Worm (Caenorhabditis elegans) whole organism, L1 larva: ENCODE measurements around the gene dsc-1.
A peak's percentile ranks its signal among the peaks of the same experiment; 100 is the strongest.

Experiments
- C16A3.4 ChIP-seq: fragments of 150-350 bp; optimal IDR thresholded peaks from 2 replicates; lab custom pipeline; 2014; ENCODE audit warnings: missing biosample characterization, missing genetic modification characterization
- C34B4.2 ChIP-seq: sonication (generic microtip); optimal IDR thresholded peaks from 2 replicates; lab custom pipeline; 2017; ENCODE audit warnings: mild to moderate bottlenecking, missing genetic modification characterization, missing compliant biosample characterization
- Y116A8C.19 ChIP-seq: sonication (generic microtip); optimal IDR thresholded peaks from 2 replicates; lab custom pipeline; 2016; ENCODE audit warnings: missing compliant biosample characterization, missing genetic modification characterization, borderline replicate concordance
- aha-1 ChIP-seq: fragments of 150-350 bp; optimal IDR thresholded peaks from 2 replicates; lab custom pipeline; 2014; ENCODE audit warnings: missing biosample characterization, missing genetic modification characterization
- alr-1 ChIP-seq: fragments of 200-800 bp; sonication (Bioruptor generic); optimal IDR thresholded peaks from 2 replicates; lab custom pipeline; 2018; ENCODE audit warnings: borderline replicate concordance, mild to moderate bottlenecking, missing genetic modification characterization, missing compliant biosample characterization
- aly-2 ChIP-seq: fragments of 150-350 bp; optimal IDR thresholded peaks from 2 replicates; lab custom pipeline; 2014; ENCODE audit warnings: missing biosample characterization, missing genetic modification characterization
- ama-1 ChIP-seq: fragments of 150-350 bp; optimal IDR thresholded peaks from 2 replicates; lab custom pipeline; 2014
- ceh-8 ChIP-seq: fragments of 200-800 bp; sonication (Bioruptor generic); optimal IDR thresholded peaks from 2 replicates; lab custom pipeline; 2018; ENCODE audit warnings: mild to moderate bottlenecking, missing genetic modification characterization, moderate library complexity, missing compliant biosample characterization
- ceh-88 ChIP-seq: fragments of 200-800 bp; sonication (Bioruptor generic); IDR thresholded peaks from 2 replicates; pipeline ENCODE4 v1.3.6; 2022; ENCODE audit warnings: missing genetic modification characterization, missing compliant biosample characterization
- ceh-90 ChIP-seq: sonication (generic microtip); optimal IDR thresholded peaks from 2 replicates; lab custom pipeline; 2016; ENCODE audit warnings: missing genetic modification characterization, missing compliant biosample characterization
- dpl-1 ChIP-seq, 3 experiments: fragments of 150-350 bp in 2 of 3; sonication (generic microtip) in 1 of 3; optimal IDR thresholded peaks; 2 replicates each; lab custom pipeline; 2014 to 2017; ENCODE audit warnings: missing biosample characterization in 3 of 3, missing genetic modification characterization in 3 of 3, missing genetic modification reagents in 3 of 3
- efl-1 ChIP-seq, 4 experiments: fragments of 150-350 bp; optimal IDR thresholded peaks in 3 of 4; peaks in 1 of 4; 1 replicate in 1 of 4; 2 replicates in 3 of 4; lab custom pipeline; 2014; ENCODE audit warnings: missing biosample characterization in 2 of 4, missing genetic modification characterization in 2 of 4, missing genetic modification reagents in 2 of 4
- efl-3 ChIP-seq: fragments of 200-800 bp; sonication (Bioruptor generic); optimal IDR thresholded peaks from 2 replicates; lab custom pipeline; 2018; ENCODE audit warnings: mild to moderate bottlenecking, missing genetic modification characterization, missing compliant biosample characterization
- egl-13 ChIP-seq: sonication (generic microtip); optimal IDR thresholded peaks from 2 replicates; lab custom pipeline; 2016; ENCODE audit warnings: missing genotype, missing genetic modification reagents, missing genetic modification characterization, missing compliant biosample characterization
- egl-27 ChIP-seq, 2 experiments: fragments of 150-350 bp in 1 of 2; sonication (generic microtip); optimal IDR thresholded peaks; 3 replicates each; lab custom pipeline; 2017 to 2018; ENCODE audit warnings: missing biosample characterization in 2 of 2, missing genetic modification characterization in 2 of 2, missing genetic modification reagents in 2 of 2
- elt-3 ChIP-seq, 6 experiments: fragments of 150-350 bp in 1 of 6; sonication (generic microtip); optimal IDR thresholded peaks; 2 replicates each; lab custom pipeline; 2017 to 2018; ENCODE audit warnings: missing biosample characterization in 6 of 6, missing genetic modification characterization in 6 of 6, inconsistent platforms in 1 of 6
- fkh-10 ChIP-seq: sonication (generic microtip); optimal IDR thresholded peaks from 2 replicates; lab custom pipeline; 2017; ENCODE audit warnings: missing biosample characterization, missing genetic modification reagents, missing genetic modification characterization
- fos-1 ChIP-seq: fragments of 150-350 bp; optimal IDR thresholded peaks from 2 replicates; lab custom pipeline; 2014; ENCODE audit warnings: missing biosample characterization, missing genetic modification characterization
- grh-1 ChIP-seq: fragments of 200-800 bp; sonication (Bioruptor generic); IDR thresholded peaks from 2 replicates; pipeline ENCODE4 v1.3.6; 2022; ENCODE audit warnings: missing genetic modification reagents, missing genetic modification characterization, missing compliant biosample characterization
- hlh-17 ChIP-seq: fragments of 200-800 bp; sonication (Bioruptor generic); optimal IDR thresholded peaks from 2 replicates; lab custom pipeline; 2018; ENCODE audit warnings: missing genetic modification characterization, mild to moderate bottlenecking, missing compliant biosample characterization, moderate library complexity, borderline replicate concordance
- hpl-2 ChIP-seq: fragments of 150-350 bp; optimal IDR thresholded peaks from 2 replicates; lab custom pipeline; 2014; ENCODE audit warnings: missing biosample characterization, missing genetic modification reagents, missing genetic modification characterization
- lin-15B ChIP-seq: fragments of 150-350 bp; sonication (generic microtip); optimal IDR thresholded peaks from 3 replicates; lab custom pipeline; 2014; ENCODE audit warnings: missing biosample characterization, missing genetic modification characterization
- lsy-2 ChIP-seq, 2 experiments: fragments of 150-350 bp; optimal IDR thresholded peaks; 2 replicates each; lab custom pipeline; 2014; ENCODE audit warnings: missing biosample characterization in 2 of 2, missing genetic modification characterization in 2 of 2
- nhr-11 ChIP-seq: fragments of 150-350 bp; optimal IDR thresholded peaks from 2 replicates; lab custom pipeline; 2014; ENCODE audit warnings: missing biosample characterization, missing genetic modification characterization
- nhr-12 ChIP-seq: sonication (generic microtip); optimal IDR thresholded peaks from 2 replicates; lab custom pipeline; 2017; ENCODE audit warnings: missing biosample characterization, missing genetic modification characterization
- nhr-20 ChIP-seq: sonication (generic microtip); optimal IDR thresholded peaks from 2 replicates; lab custom pipeline; 2016; ENCODE audit warnings: mild to moderate bottlenecking, missing genetic modification characterization, missing compliant biosample characterization
- nhr-47 ChIP-seq: sonication (generic microtip); optimal IDR thresholded peaks from 2 replicates; lab custom pipeline; 2016; ENCODE audit warnings: mild to moderate bottlenecking, missing genetic modification characterization, moderate library complexity, missing compliant biosample characterization
- nhr-77 ChIP-seq: fragments of 150-350 bp; optimal IDR thresholded peaks from 2 replicates; lab custom pipeline; 2014; ENCODE audit warnings: missing biosample characterization, missing genetic modification characterization
- nhr-84 ChIP-seq: sonication (generic microtip); optimal IDR thresholded peaks from 2 replicates; lab custom pipeline; 2017; ENCODE audit warnings: missing biosample characterization, missing genetic modification characterization
- pax-3 ChIP-seq: fragments of 200-800 bp; sonication (Bioruptor generic); optimal IDR thresholded peaks from 2 replicates; lab custom pipeline; 2018; ENCODE audit warnings: mild to moderate bottlenecking, missing genetic modification characterization, moderate library complexity, missing compliant biosample characterization
- rnt-1 ChIP-seq: sonication (generic microtip); optimal IDR thresholded peaks from 2 replicates; lab custom pipeline; 2016; ENCODE audit warnings: mild to moderate bottlenecking, missing genetic modification characterization, moderate library complexity, missing compliant biosample characterization
- skn-1 ChIP-seq: fragments of 150-350 bp; optimal IDR thresholded peaks from 2 replicates; lab custom pipeline; 2014; ENCODE audit warnings: missing biosample characterization, missing genetic modification characterization
- snu-23 ChIP-seq: sonication (generic microtip); optimal IDR thresholded peaks from 2 replicates; lab custom pipeline; 2016; ENCODE audit warnings: missing genetic modification characterization, missing compliant biosample characterization
- sox-4 ChIP-seq: sonication (generic microtip); optimal IDR thresholded peaks from 2 replicates; lab custom pipeline; 2016; ENCODE audit warnings: missing genetic modification characterization, missing compliant biosample characterization
- sptf-1 ChIP-seq: fragments of 150-350 bp; optimal IDR thresholded peaks from 2 replicates; lab custom pipeline; 2014; ENCODE audit warnings: missing biosample characterization, missing genetic modification characterization
- sup-37 ChIP-seq: fragments of 200-800 bp; sonication (Bioruptor generic); optimal IDR thresholded peaks from 2 replicates; lab custom pipeline; 2018; ENCODE audit warnings: mild to moderate bottlenecking, missing genetic modification characterization, missing compliant biosample characterization
- swsn-7 ChIP-seq: sonication (generic microtip); optimal IDR thresholded peaks from 2 replicates; lab custom pipeline; 2016; ENCODE audit warnings: missing genetic modification characterization, missing compliant biosample characterization
- tbx-2 ChIP-seq: sonication (generic microtip); optimal IDR thresholded peaks from 2 replicates; lab custom pipeline; 2016; ENCODE audit warnings: missing genetic modification characterization, missing compliant biosample characterization
- tlp-1 ChIP-seq: fragments of 150-350 bp; optimal IDR thresholded peaks from 2 replicates; lab custom pipeline; 2014; ENCODE audit warnings: missing biosample characterization, missing genetic modification characterization
- unc-130 ChIP-seq: fragments of 150-350 bp; optimal IDR thresholded peaks from 2 replicates; lab custom pipeline; 2017; ENCODE audit warnings: missing biosample characterization, missing genetic modification characterization, inconsistent platforms
- unc-98 ChIP-seq: fragments of 200-800 bp; sonication (Bioruptor generic); IDR thresholded peaks from 2 replicates; pipeline ENCODE4 v1.3.6; 2022; ENCODE audit warnings: missing genetic modification characterization, missing compliant biosample characterization
- zag-1 ChIP-seq: fragments of 150-350 bp; optimal IDR thresholded peaks from 2 replicates; lab custom pipeline; 2014; ENCODE audit warnings: missing biosample characterization, missing genetic modification characterization
- zip-4 ChIP-seq: fragments of 200-800 bp; sonication (Bioruptor generic); optimal IDR thresholded peaks from 2 replicates; lab custom pipeline; 2018; ENCODE audit warnings: mild to moderate bottlenecking, missing genetic modification characterization, moderate library complexity, missing compliant biosample characterization

Gene dsc-1

ce11 chrX:15055914-15056313 is 21.3 kb upstream of the dsc-1 start, which contains the start of gene H03G16.7:
TSS of gene H03G16.7 (minus strand) at chrX:15056014.
- TF ChIP-seq hlh-17 (no peak), nhr-47 (tag; lab: Kevin White, UChicago) (no peak), ceh-90 (tag; lab: Kevin White, UChicago) (no peak), lsy-2 (tag; optimal IDR thresholded peaks at IDR 0.05; lab: Kevin White, UChicago) (no peak), zip-4 (no peak), ceh-8 (GFP tag; lab: Kevin White, UChicago) (no peak), Y116A8C.19 (tag; lab: Kevin White, UChicago) (no peak), dpl-1 (GFP tag; optimal IDR thresholded peaks at IDR 0.05; lab: Kevin White, UChicago) (no peak), snu-23 (GFP tag; lab: Kevin White, UChicago) (no peak), nhr-11 (tag; lab: Kevin White, UChicago) (no peak), sox-4 (tag; lab: Kevin White, UChicago) (no peak), ama-1 (lab: Kevin White, UChicago) (no peak), C34B4.2 (tag; lab: Kevin White, UChicago) (no peak), C16A3.4 (tag; lab: Kevin White, UChicago) (no peak), egl-27 (tag; optimal IDR thresholded peaks at IDR 0.05; lab: Kevin White, UChicago) (no peak)

ce11 chrX:15053223-15053933 is 18.7 kb upstream of the dsc-1 start, which contains the start of gene H03G16.1:
TSS of gene H03G16.1 (plus strand) at chrX:15053883.
- TF ChIP-seq efl-1 (optimal IDR thresholded peaks at IDR 0.05; lab: Kevin White, UChicago) (no peak), efl-1 (GFP tag; optimal IDR thresholded peaks at IDR 0.05 in 1 of 2; lab: Kevin White, UChicago) (peak in 1 of 2 experiments; percentile 67), skn-1 (tag; lab: Kevin White, UChicago) (no peak), fos-1 (tag; lab: Kevin White, UChicago) (no peak)

ce11 chrX:15052385-15052784 is 17.8 kb upstream of the dsc-1 start, which contains the start of gene H03G16.6:
TSS of gene H03G16.6 (plus strand) at chrX:15052685.
- no peak for TF ChIP-seq alr-1 (tag; lab: Kevin White, UChicago)
- no peak for TF ChIP-seq sox-4 (tag; lab: Kevin White, UChicago)
- TF ChIP-seq fkh-10: no peak
- no peak for TF ChIP-seq swsn-7 (tag; lab: Kevin White, UChicago)
- TF ChIP-seq efl-3 (GFP tag; lab: Kevin White, UChicago): no peak
- TF ChIP-seq unc-130: no peak
- TF ChIP-seq aly-2: no peak
- no peak for TF ChIP-seq hlh-17
- no peak for TF ChIP-seq sptf-1
- TF ChIP-seq ceh-88 (GFP tag; lab: Robert Waterston, UW): no peak
- no peak for TF ChIP-seq nhr-84 (tag; lab: Kevin White, UChicago)
- no peak for TF ChIP-seq C34B4.2 (tag; lab: Kevin White, UChicago)
- no peak for TF ChIP-seq sup-37 (GFP tag; lab: Kevin White, UChicago)
- TF ChIP-seq nhr-77 (tag; lab: Kevin White, UChicago): no peak
- TF ChIP-seq, all 84 proteins: peak for 0

- TF ChIP-seq nhr-84 (tag; lab: Kevin White, UChicago) (no peak), aha-1 (tag; lab: Kevin White, UChicago) (no peak), unc-130 (no peak), skn-1 (tag; lab: Kevin White, UChicago) (no peak), nhr-20 (no peak), hpl-2 (GFP tag; lab: Kevin White, UChicago) (no peak), elt-3 (tag; optimal IDR thresholded peaks at IDR 0.05; lab: Kevin White, UChicago) (no peak), pax-3 (no peak), lsy-2 (tag; optimal IDR thresholded peaks at IDR 0.05; lab: Kevin White, UChicago) (no peak), grh-1 (GFP tag; lab: Robert Waterston, UW) (no peak), lin-15B (tag; lab: Kevin White, UChicago) (no peak), tlp-1 (no peak), nhr-12 (no peak), egl-13 (no peak), tbx-2 (tag; lab: Kevin White, UChicago) (no peak), fos-1 (tag; lab: Kevin White, UChicago) (no peak), swsn-7 (tag; lab: Kevin White, UChicago) (no peak), unc-98 (no peak), zag-1 (tag; lab: Kevin White, UChicago) (no peak), rnt-1 (tag; lab: Kevin White, UChicago) (no peak)
- TF ChIP-seq, all 84 proteins: peak for 0
These were observed 15.4 kb upstream of the dsc-1 start for ce11 chrX:15050006-15050405.
